Worm (Caenorhabditis elegans): ENCODE measurements around the gene oac-15.

oac-15 gene

ce11 chrV:16190485-16190884, 19.3 kb downstream of the oac-15 start, which contains the start of gene srh-281:
Gene srh-281 (plus strand): TSS chrV:16190785.
- TF ChIP-seq M03D4.4 (tag; optimal IDR thresholded peaks at IDR 0.05) (no peak), snpc-4 (tag; optimal IDR thresholded peaks at IDR 0.05) (no peak), lin-13 (tag; optimal IDR thresholded peaks at IDR 0.05) (no peak)

ce11 chrV:16183357-16183756, 26.4 kb downstream of the oac-15 start, which contains the start of gene srz-14:
Gene srz-14 (plus strand): TSS chrV:16183657.
- TF ChIP-seq ztf-11 (tag; optimal IDR thresholded peaks at IDR 0.05): no peak

ce11 chrV:16182918-16183317, 26.8 kb downstream of the oac-15 start, which contains the start of gene srh-277:
Gene srh-277 (plus strand): TSS chrV:16183218.
- TF ChIP-seq lsy-2 (tag; optimal IDR thresholded peaks at IDR 0.05): no peak
- TF ChIP-seq sptf-1 (tag; optimal IDR thresholded peaks at IDR 0.05): no peak
- no peak for TF ChIP-seq nhr-237 (tag; optimal IDR thresholded peaks at IDR 0.05)
- TF ChIP-seq unc-62 (GFP tag; optimal IDR thresholded peaks at IDR 0.05): no peak
- TF ChIP-seq elt-3 (tag; optimal IDR thresholded peaks at IDR 0.05): no peak
- TF ChIP-seq mab-5 (tag; optimal IDR thresholded peaks at IDR 0.05): no peak
- no peak for TF ChIP-seq unc-120 (tag; optimal IDR thresholded peaks at IDR 0.05; ENCODE audit: poor library complexity, severe bottlenecking)
- no peak for TF ChIP-seq nhr-2 (tag; optimal IDR thresholded peaks at IDR 0.05)
- TF ChIP-seq zip-8 (tag; optimal IDR thresholded peaks at IDR 0.05): no peak
- TF ChIP-seq elt-1 (tag; optimal IDR thresholded peaks at IDR 0.05; ENCODE audit: borderline replicate concordance, insufficient read depth): no peak
- TF ChIP-seq nhr-12 (tag; optimal IDR thresholded peaks at IDR 0.05): no peak
- TF ChIP-seq mep-1 (tag; optimal IDR thresholded peaks at IDR 0.05): no peak
- TF ChIP-seq ceh-39 (tag; optimal IDR thresholded peaks at IDR 0.05): no peak
- no peak for TF ChIP-seq nhr-76 (tag; optimal IDR thresholded peaks at IDR 0.05)
- no peak for TF ChIP-seq tbx-8 (GFP tag; optimal IDR thresholded peaks at IDR 0.05)
- no peak for TF ChIP-seq lin-13 (tag; optimal IDR thresholded peaks at IDR 0.05)
- TF ChIP-seq blmp-1 (tag; optimal IDR thresholded peaks at IDR 0.05): no peak

ce11 chrV:16182110-16182509, 27.6 kb downstream of the oac-15 start, which contains the start of gene srz-13:
Gene srz-13 (plus strand): TSS chrV:16182410.
- TF ChIP-seq elt-3 (tag; optimal IDR thresholded peaks at IDR 0.05) (no peak), nhr-237 (tag; optimal IDR thresholded peaks at IDR 0.05) (no peak), lin-13 (tag; optimal IDR thresholded peaks at IDR 0.05) (no peak), ham-2 (GFP tag; optimal IDR thresholded peaks at IDR 0.05) (no peak), zip-8 (tag; optimal IDR thresholded peaks at IDR 0.05) (no peak), flh-1 (GFP tag; optimal IDR thresholded peaks at IDR 0.05) (no peak), elt-1 (tag; optimal IDR thresholded peaks at IDR 0.05; ENCODE audit: borderline replicate concordance, insufficient read depth) (no peak), drap-1 (GFP tag; optimal IDR thresholded peaks at IDR 0.05) (no peak), mab-5 (tag; optimal IDR thresholded peaks at IDR 0.05) (no peak), nhr-12 (tag; optimal IDR thresholded peaks at IDR 0.05) (no peak)

- TF ChIP-seq lin-13 (tag; optimal IDR thresholded peaks at IDR 0.05): no peak
Observed at ce11 chrV:16180350-16180749, 29.4 kb downstream of the oac-15 start, which contains the start of gene str-106. Gene str-106 (plus strand): TSS chrV:16180650.

- no peak for TF ChIP-seq ham-2 (GFP tag; optimal IDR thresholded peaks at IDR 0.05)
Observed at ce11 chrV:16175757-16176156, 34.0 kb downstream of the oac-15 start, which contains the start of gene cyp-33D1. Gene cyp-33D1 (minus strand): TSS chrV:16175857.

ce11 chrV:16175227-16175626, 34.5 kb downstream of the oac-15 start:
- TF ChIP-seq blmp-1 (tag; optimal IDR thresholded peaks at IDR 0.05) (no peak), drap-1 (GFP tag; optimal IDR thresholded peaks at IDR 0.05) (no peak), nhr-237 (tag; optimal IDR thresholded peaks at IDR 0.05) (no peak)

- TF ChIP-seq unc-120 (tag; optimal IDR thresholded peaks at IDR 0.05; ENCODE audit: poor library complexity, severe bottlenecking): no peak
Observed at ce11 chrV:16174109-16174508, 35.6 kb downstream of the oac-15 start.

- no peak for TF ChIP-seq pha-4 (tag; optimal IDR thresholded peaks at IDR 0.05)
- no peak for TF ChIP-seq ceh-83 (GFP tag; optimal IDR thresholded peaks at IDR 0.05)
- no peak for TF ChIP-seq nhr-28 (tag; optimal IDR thresholded peaks at IDR 0.05)
- no peak for TF ChIP-seq M03D4.4 (tag; optimal IDR thresholded peaks at IDR 0.05)
- no peak for TF ChIP-seq lsy-2 (tag; optimal IDR thresholded peaks at IDR 0.05)
- TF ChIP-seq drap-1 (GFP tag; optimal IDR thresholded peaks at IDR 0.05): no peak
- no peak for TF ChIP-seq elt-1 (tag; optimal IDR thresholded peaks at IDR 0.05; ENCODE audit: borderline replicate concordance, insufficient read depth)
- no peak for TF ChIP-seq mab-5 (tag; optimal IDR thresholded peaks at IDR 0.05)
- TF ChIP-seq tbx-8 (GFP tag; optimal IDR thresholded peaks at IDR 0.05): no peak
- TF ChIP-seq sptf-1 (tag; optimal IDR thresholded peaks at IDR 0.05): no peak
- TF ChIP-seq unc-62 (GFP tag; optimal IDR thresholded peaks at IDR 0.05): no peak
- TF ChIP-seq mls-2 (tag; optimal IDR thresholded peaks at IDR 0.05): no peak
- TF ChIP-seq nhr-76 (tag; optimal IDR thresholded peaks at IDR 0.05): no peak
- no peak for TF ChIP-seq ham-2 (GFP tag; optimal IDR thresholded peaks at IDR 0.05)
Observed at ce11 chrV:16171721-16172120, 38.0 kb downstream of the oac-15 start, which contains the start of gene K05D4.9. Gene K05D4.9 (minus strand): TSS chrV:16171821.

Data from whole organism, mixed stage, embryonic.